Fruit fly (Drosophila melanogaster) whole organism, pupa: ENCODE measurements around the gene sowi.

Source experiments
- CG10348 ChIP-seq: fragments of 200-800 bp; sonication (Bioruptor generic); IDR thresholded peaks from 2 replicates; pipeline ENCODE4 v1.3.6; 2022; ENCODE audit warnings: missing biosample characterization, missing genetic modification characterization
- CG12605 ChIP-seq: fragments of 200-800 bp; sonication (Bioruptor generic); IDR thresholded peaks from 2 replicates; pipeline ENCODE4 v1.3.6; 2022; ENCODE audit warnings: missing biosample characterization, missing genetic modification characterization
- CG13204 ChIP-seq: fragments of 200-800 bp; sonication (Bioruptor generic); optimal IDR thresholded peaks from 2 replicates; lab custom pipeline; 2018; ENCODE audit warnings: missing biosample characterization, mild to moderate bottlenecking, missing genetic modification characterization, moderate library complexity
- CG14655 ChIP-seq: fragments of 200-800 bp; sonication (Bioruptor generic); optimal IDR thresholded peaks from 3 replicates; lab custom pipeline; 2017; ENCODE audit warnings: mild to moderate bottlenecking, missing biosample characterization, missing genetic modification reagents, missing genetic modification characterization
- CG15710 ChIP-seq: fragments of 200-800 bp; sonication (Bioruptor generic); optimal IDR thresholded peaks from 2 replicates; lab custom pipeline; 2018; ENCODE audit warnings: missing biosample characterization, mild to moderate bottlenecking, missing genetic modification characterization, moderate library complexity
- CG17806 ChIP-seq: fragments of 200-800 bp; sonication (Bioruptor generic); optimal IDR thresholded peaks from 2 replicates; lab custom pipeline; 2018; ENCODE audit warnings: missing biosample characterization, mild to moderate bottlenecking, missing genetic modification characterization, moderate library complexity
- CG32121 ChIP-seq: fragments of 200-800 bp; sonication (Bioruptor generic); IDR thresholded peaks from 2 replicates; pipeline ENCODE4 v1.3.6; 2022; ENCODE audit warnings: missing biosample characterization, missing genetic modification characterization
- CG34367 ChIP-seq: fragments of 200-800 bp; sonication (Bioruptor generic); optimal IDR thresholded peaks from 2 replicates; lab custom pipeline; 2018; ENCODE audit warnings: missing biosample characterization, mild to moderate bottlenecking, missing genetic modification characterization
- CG4496 ChIP-seq: fragments of 200-800 bp; sonication (Bioruptor generic); IDR thresholded peaks from 3 replicates; pipeline ENCODE4 v1.3.6; 2022; ENCODE audit warnings: missing biosample characterization, missing genetic modification characterization
- CG8159 ChIP-seq: fragments of 200-800 bp; sonication (Bioruptor generic); optimal IDR thresholded peaks from 3 replicates; lab custom pipeline; 2018; ENCODE audit warnings: missing biosample characterization, mild to moderate bottlenecking, missing genetic modification characterization, moderate library complexity
- CG8301 ChIP-seq: fragments of 200-800 bp; sonication (Bioruptor generic); optimal IDR thresholded peaks from 2 replicates; lab custom pipeline; 2018; ENCODE audit warnings: missing biosample characterization, mild to moderate bottlenecking, missing genetic modification characterization
- CG9948 ChIP-seq: fragments of 200-800 bp; sonication (Bioruptor generic); optimal IDR thresholded peaks from 2 replicates; lab custom pipeline; 2018; ENCODE audit warnings: missing biosample characterization, mild to moderate bottlenecking, missing genetic modification characterization, moderate library complexity
- D1 ChIP-seq: fragments of 200-800 bp; sonication (Bioruptor generic); optimal IDR thresholded peaks from 2 replicates; lab custom pipeline; 2018; ENCODE audit warnings: missing biosample characterization, mild to moderate bottlenecking, missing genetic modification characterization, moderate library complexity
- EcR ChIP-seq: fragments of 200-800 bp; sonication (Bioruptor generic); optimal IDR thresholded peaks from 3 replicates; lab custom pipeline; 2019; ENCODE audit warnings: missing biosample characterization, missing genetic modification characterization, mild to moderate bottlenecking, moderate library complexity, missing genetic modification reagents
- Ets98B ChIP-seq: fragments of 200-800 bp; sonication (Bioruptor generic); IDR thresholded peaks from 2 replicates; pipeline ENCODE4 v1.3.6; 2022; ENCODE audit warnings: missing biosample characterization, missing genetic modification characterization
- Pif1A ChIP-seq: fragments of 200-800 bp; sonication (Bioruptor generic); optimal IDR thresholded peaks from 3 replicates; lab custom pipeline; 2016; ENCODE audit warnings: missing biosample characterization, missing genetic modification characterization
- Pif1B ChIP-seq: fragments of 200-800 bp; sonication (Bioruptor generic); optimal IDR thresholded peaks from 3 replicates; lab custom pipeline; 2016; ENCODE audit warnings: missing biosample characterization, missing genetic modification characterization
- Snoo ChIP-seq: fragments of 200-800 bp; sonication (Bioruptor generic); optimal IDR thresholded peaks from 3 replicates; lab custom pipeline; 2017; ENCODE audit warnings: missing biosample characterization, mild to moderate bottlenecking, missing genetic modification characterization, inconsistent platforms
- fd96Ca ChIP-seq: fragments of 200-800 bp; sonication (Bioruptor generic); IDR thresholded peaks from 3 replicates; pipeline ENCODE4 v1.3.6; 2022; ENCODE audit warnings: missing biosample characterization, missing genetic modification characterization
- gl ChIP-seq: fragments of 200-800 bp; sonication (Bioruptor generic); optimal IDR thresholded peaks from 2 replicates; lab custom pipeline; 2018; ENCODE audit warnings: missing biosample characterization, mild to moderate bottlenecking, missing genetic modification characterization
- rn ChIP-seq: fragments of 200-800 bp; sonication (Bioruptor generic); IDR thresholded peaks from 2 replicates; pipeline ENCODE4 v1.3.6; 2022; ENCODE audit warnings: missing biosample characterization, missing genetic modification characterization

The sowi gene

DNA sequence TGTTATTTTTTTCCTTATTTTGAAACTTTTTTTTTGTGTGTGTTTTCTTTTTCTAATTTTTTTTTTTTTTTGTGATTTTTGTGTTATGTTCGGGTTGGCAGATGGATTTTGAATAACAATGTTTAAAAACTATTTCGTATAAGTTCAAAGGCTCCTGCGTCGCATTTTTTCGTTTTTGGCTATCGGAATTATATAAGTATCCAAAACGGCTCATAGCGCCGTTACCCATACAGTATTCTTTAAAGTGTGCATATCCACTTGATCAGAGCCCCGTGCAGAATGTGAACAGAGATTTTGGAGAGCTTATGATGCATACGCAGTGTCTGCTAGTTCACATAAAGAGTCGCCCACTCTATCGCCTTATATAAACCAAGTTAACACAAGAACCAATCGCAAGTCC lies at the start of gene sowi:
Gene sowi, minus strand, starts transcription at position 101 of the 400 bp plus-strand sequence.
- TF ChIP-seq CG4496 (GFP tag; lab: Robert Waterston, UW) (no peak), rn (no peak), Snoo (no peak), CG13204 (no peak), CG10348 (GFP tag; lab: Robert Waterston, UW) (no peak), CG14655 (no peak), CG32121 (GFP tag; lab: Robert Waterston, UW) (no peak), CG15710 (tag; lab: Kevin White, UChicago) (no peak)

DNA sequence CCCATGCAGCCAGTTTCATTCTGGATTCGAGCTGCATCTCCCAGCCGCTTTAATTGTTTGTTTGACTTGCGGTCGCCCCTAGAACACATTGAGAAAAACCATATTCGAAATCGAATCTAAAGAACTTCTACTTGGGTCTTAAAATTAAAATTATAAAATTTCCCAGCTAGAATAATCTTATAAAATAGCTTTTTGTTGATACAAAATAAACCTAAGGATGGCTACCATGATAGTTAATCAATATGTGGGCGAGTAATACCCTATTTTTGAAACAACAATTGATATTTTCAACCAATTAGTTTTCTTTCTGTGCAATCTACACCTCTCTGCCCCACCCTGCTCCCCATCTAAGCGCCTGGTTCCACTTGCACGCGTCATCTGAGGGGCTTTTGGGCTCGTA lies 46.8 kb upstream of the sowi start:
- TF ChIP-seq Pif1A (GFP tag; lab: Kevin White, UChicago) (peak; percentile 8), Snoo (no peak), CG8159 (tag; lab: Kevin White, UChicago) (peak; percentile 59), CG15710 (tag; lab: Kevin White, UChicago) (no peak)

DNA sequence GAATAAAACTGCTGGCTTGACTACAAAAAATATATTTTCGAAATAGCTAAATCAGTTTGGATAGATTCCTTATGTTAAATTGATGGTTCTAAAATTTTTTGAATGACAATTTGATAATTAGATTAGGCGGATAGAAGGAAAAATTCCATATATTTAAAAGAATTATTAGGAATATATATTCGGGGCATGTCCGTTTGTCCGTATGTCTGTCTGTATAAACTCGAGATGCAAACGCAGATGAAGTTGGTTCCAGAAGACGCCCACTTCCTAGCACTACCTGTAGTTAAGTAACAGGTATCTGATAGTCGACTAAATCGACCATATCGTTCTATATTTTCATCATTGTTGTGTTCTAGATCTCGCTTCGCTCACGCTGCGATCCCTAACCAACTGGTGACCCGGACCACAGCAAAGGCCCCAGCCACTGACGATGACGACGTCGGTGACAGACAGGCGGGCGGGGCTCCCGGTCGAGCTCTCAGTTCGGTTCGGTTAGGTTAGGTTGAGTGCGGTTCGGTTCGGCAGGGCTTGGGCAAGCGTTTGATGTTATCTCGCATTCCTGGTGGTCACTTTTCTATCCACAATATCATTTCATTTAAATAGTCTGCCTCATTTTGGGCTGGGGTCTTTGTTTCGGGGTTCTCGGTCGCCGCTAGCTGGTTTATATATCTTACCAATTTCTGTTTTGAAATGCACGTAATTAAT lies 44.8 kb upstream of the sowi start:
- TF ChIP-seq gl, result no peak
- no peak for TF ChIP-seq CG32121 (GFP tag; lab: Robert Waterston, UW)
- no peak for TF ChIP-seq D1 (tag; lab: Kevin White, UChicago)
- no peak for TF ChIP-seq CG12605 (GFP tag; lab: Robert Waterston, UW)
- no peak for TF ChIP-seq EcR (GFP tag; lab: Kevin White, UChicago)
- no peak for TF ChIP-seq CG13204
- no peak for TF ChIP-seq CG17806 (tag; lab: Kevin White, UChicago)
- TF ChIP-seq fd96Ca (GFP tag; lab: Robert Waterston, UW), result no peak

DNA sequence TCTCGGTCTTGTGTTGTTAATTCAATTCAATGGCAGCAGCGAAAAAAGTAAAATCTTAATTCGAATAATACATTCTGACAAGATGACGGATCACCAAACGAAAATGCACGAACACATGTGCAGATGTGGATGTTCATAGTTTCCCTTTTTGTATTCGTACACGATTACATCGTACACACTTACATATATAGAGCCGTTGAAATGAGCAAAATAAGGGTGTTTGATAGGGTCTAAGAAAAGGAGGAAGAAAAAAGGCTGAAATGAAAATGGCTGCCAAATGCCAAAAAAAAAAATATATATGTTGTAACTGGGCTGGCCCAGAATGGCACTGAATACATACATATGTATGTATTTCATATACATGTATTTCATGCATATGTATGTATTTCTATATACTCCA lies 40.5 kb upstream of the sowi start:
- TF ChIP-seq CG10348 (GFP tag; lab: Robert Waterston, UW), result no peak
- no peak for TF ChIP-seq EcR (GFP tag; lab: Kevin White, UChicago)
- no peak for TF ChIP-seq Ets98B
- TF ChIP-seq CG8301 (tag; lab: Kevin White, UChicago), result no peak
- no peak for TF ChIP-seq CG8159 (tag; lab: Kevin White, UChicago)
- TF ChIP-seq Snoo, result no peak
- TF ChIP-seq CG15710 (tag; lab: Kevin White, UChicago), result no peak
- TF ChIP-seq gl, result no peak
- TF ChIP-seq fd96Ca (GFP tag; lab: Robert Waterston, UW), result no peak
- no peak for TF ChIP-seq D1 (tag; lab: Kevin White, UChicago)

DNA sequence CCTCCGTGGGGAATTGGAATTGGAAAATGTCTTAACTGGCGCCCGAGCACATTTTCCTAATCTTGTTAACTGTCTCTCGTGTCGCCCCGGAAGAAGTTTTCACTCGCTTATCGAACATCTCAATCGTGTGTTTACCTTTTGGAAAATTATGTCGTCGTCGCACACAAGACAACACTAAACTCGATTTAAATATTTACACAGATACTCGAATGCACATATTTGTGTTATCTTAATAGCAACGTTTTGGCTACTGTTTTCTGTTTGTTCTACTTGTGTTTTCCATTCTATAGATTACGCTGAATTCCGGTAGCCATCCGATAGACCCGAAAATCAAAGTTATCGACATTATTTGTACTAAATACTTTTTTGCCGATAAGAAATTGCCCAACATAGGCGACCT lies 39.5 kb upstream of the sowi start:
- no peak for TF ChIP-seq Ets98B
- TF ChIP-seq Snoo, result no peak
- no peak for TF ChIP-seq CG14655
- no peak for TF ChIP-seq Pif1B (GFP tag; lab: Kevin White, UChicago)
- no peak for TF ChIP-seq EcR (GFP tag; lab: Kevin White, UChicago)
- TF ChIP-seq, all 21 proteins: peak for 0

DNA sequence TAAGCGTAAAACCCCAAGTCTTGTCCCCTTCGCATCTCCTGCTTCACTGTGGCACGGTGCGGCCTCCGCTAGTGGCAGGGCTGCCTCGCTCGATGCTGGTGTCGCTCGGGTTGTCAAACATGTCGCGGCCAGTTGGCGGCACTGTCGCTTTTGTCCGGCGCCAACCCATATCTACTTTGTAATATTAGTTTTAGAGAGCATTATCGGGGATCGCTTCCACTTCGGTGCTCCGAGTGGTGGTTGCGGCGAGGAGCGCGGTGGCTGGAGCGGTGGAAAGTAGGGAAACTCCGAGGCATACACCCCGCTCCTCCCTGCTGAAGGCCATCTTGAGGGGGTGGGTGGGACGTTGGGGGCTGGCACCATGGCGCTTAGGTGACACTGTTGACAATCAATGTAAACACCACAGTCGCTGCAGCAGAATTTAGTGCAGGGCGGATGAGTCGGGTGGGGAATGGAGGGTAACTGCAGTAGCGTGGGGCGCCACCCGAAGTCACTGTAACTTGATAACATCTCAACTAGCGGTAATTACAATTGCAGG lies 37.5 kb upstream of the sowi start:
- TF ChIP-seq CG12605 (GFP tag; lab: Robert Waterston, UW) (no peak), fd96Ca (GFP tag; lab: Robert Waterston, UW) (peak; percentile 50; the same call in 1 of the 3 replicates)

DNA sequence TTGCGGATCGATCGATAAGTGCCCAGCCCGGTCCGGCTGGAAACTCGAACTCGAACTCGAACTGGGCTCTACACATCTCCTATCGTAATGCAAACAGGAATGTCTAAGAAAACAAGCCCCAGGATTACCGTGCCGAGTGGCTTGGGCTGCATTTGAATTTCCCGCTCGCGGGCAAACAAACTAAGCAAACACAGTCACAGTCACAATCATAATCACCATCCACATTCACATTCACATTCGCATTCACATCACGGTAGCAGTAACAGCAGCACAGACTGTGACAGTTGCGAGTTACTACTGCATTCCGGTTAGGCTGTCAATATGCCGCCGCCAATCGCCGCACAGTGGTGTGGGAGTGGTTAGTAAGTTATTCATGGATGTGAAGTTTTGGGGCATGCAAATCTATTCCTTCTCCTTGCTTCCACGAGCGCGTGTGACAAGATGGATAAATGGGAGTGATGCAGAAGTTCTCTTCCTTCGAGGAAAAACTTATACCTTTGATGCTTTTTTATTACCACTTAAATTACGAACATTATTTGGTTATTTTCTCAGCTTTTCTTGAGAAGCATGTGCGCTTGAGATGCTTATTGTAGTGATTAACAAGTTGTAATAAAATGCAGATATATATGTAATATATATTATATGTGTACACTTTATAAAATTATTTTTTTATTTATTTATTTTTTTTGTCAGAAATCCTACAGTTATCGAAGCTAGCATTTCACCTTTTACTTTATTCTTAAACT lies 36.8 kb upstream of the sowi start:
- TF ChIP-seq Ets98B, result no peak; the same call in 1 of the 2 replicates
- TF ChIP-seq CG34367, result no peak
- no peak for TF ChIP-seq CG15710 (tag; lab: Kevin White, UChicago)
- TF ChIP-seq rn, result no peak
- no peak for TF ChIP-seq gl
- peak; percentile 50 for TF ChIP-seq CG14655
- TF ChIP-seq EcR (GFP tag; lab: Kevin White, UChicago), result no peak
- TF ChIP-seq CG8159 (tag; lab: Kevin White, UChicago), result peak; percentile 19
- TF ChIP-seq CG13204, result no peak
- no peak for TF ChIP-seq CG17806 (tag; lab: Kevin White, UChicago)
- no peak for TF ChIP-seq CG10348 (GFP tag; lab: Robert Waterston, UW)
- peak; percentile 76 for TF ChIP-seq CG4496 (GFP tag; lab: Robert Waterston, UW)
- peak; percentile 11 for TF ChIP-seq CG9948 (tag; lab: Kevin White, UChicago)
- no peak for TF ChIP-seq CG8301 (tag; lab: Kevin White, UChicago)
- no peak for TF ChIP-seq D1 (tag; lab: Kevin White, UChicago)
- TF ChIP-seq fd96Ca (GFP tag; lab: Robert Waterston, UW), result peak; percentile 51; the same call in 2 of the 3 replicates
- no peak for TF ChIP-seq Snoo
- no peak for TF ChIP-seq Pif1B (GFP tag; lab: Kevin White, UChicago)
